Worm (Caenorhabditis elegans) whole organism, young adult: ENCODE measurements around the gene F33H1.4.

Experiments
- B0261.1 ChIP-seq: sonication (generic microtip); optimal IDR thresholded peaks from 2 replicates; lab custom pipeline; 2016; ENCODE audit warnings: mild to moderate bottlenecking, missing genetic modification characterization, moderate library complexity, missing compliant biosample characterization
- F10E7.11 ChIP-seq: sonication (generic microtip); optimal IDR thresholded peaks from 2 replicates; lab custom pipeline; 2017; ENCODE audit warnings: mild to moderate bottlenecking, missing genetic modification characterization, moderate library complexity, missing compliant biosample characterization
- F39B2.1 ChIP-seq: fragments of 200-800 bp; sonication (Bioruptor generic); IDR thresholded peaks from 2 replicates; pipeline ENCODE4 v1.3.6; 2022; ENCODE audit warnings: missing genetic modification reagents, missing genetic modification characterization, missing compliant biosample characterization
- Y56A3A.18 ChIP-seq: fragments of 200-800 bp; sonication (Bioruptor generic); IDR thresholded peaks from 2 replicates; pipeline ENCODE4 v1.3.6; 2022; ENCODE audit warnings: missing genetic modification reagents, missing genetic modification characterization, missing compliant biosample characterization
- ama-1 ChIP-seq, 3 experiments: fragments of 150-350 bp in 1 of 3; sonication (generic microtip) in 2 of 3; optimal IDR thresholded peaks; 2 replicates each; lab custom pipeline; 2014 to 2018; ENCODE audit warnings: missing biosample characterization in 2 of 3, missing genetic modification characterization in 2 of 3, missing genetic modification reagents in 2 of 3
- cebp-1 ChIP-seq, 2 experiments: fragments of 200-800 bp in 1 of 2; sonication (Bioruptor generic) in 1 of 2; sonication (generic microtip) in 1 of 2; IDR thresholded peaks in 1 of 2; optimal IDR thresholded peaks in 1 of 2; 2 replicates each; pipeline versions ENCODE4 v1.3.6 to Lab custom; 2017 to 2022; ENCODE audit warnings: missing compliant biosample characterization in 2 of 2, missing genetic modification characterization in 2 of 2, mild to moderate bottlenecking in 1 of 2, missing genetic modification reagents in 1 of 2, moderate library complexity in 1 of 2
- let-607 ChIP-seq, 2 experiments: fragments of 200-800 bp in 1 of 2; sonication (Bioruptor generic) in 1 of 2; sonication (generic microtip) in 1 of 2; optimal IDR thresholded peaks; 2 replicates each; lab custom pipeline; 2016 to 2018; ENCODE audit warnings: mild to moderate bottlenecking in 2 of 2, missing compliant biosample characterization in 2 of 2, missing genetic modification characterization in 2 of 2, moderate library complexity in 2 of 2, missing genotype in 1 of 2
- lsy-27 ChIP-seq: sonication (generic microtip); optimal IDR thresholded peaks from 2 replicates; lab custom pipeline; 2017; ENCODE audit warnings: missing genetic modification characterization, mild to moderate bottlenecking, missing compliant biosample characterization, antibody characterized with exemption, missing genotype, borderline replicate concordance; ENCODE audit not compliant: insufficient read depth
- mcd-1 ChIP-seq: fragments of 200-800 bp; sonication (Bioruptor generic); IDR thresholded peaks from 2 replicates; pipeline ENCODE4 v1.3.6; 2022; ENCODE audit warnings: missing genetic modification reagents, missing genetic modification characterization, missing compliant biosample characterization
- tbx-9 ChIP-seq: sonication (generic microtip); optimal IDR thresholded peaks from 2 replicates; lab custom pipeline; 2016; ENCODE audit warnings: borderline replicate concordance, missing genetic modification characterization, inconsistent platforms, missing compliant biosample characterization

DNA sequence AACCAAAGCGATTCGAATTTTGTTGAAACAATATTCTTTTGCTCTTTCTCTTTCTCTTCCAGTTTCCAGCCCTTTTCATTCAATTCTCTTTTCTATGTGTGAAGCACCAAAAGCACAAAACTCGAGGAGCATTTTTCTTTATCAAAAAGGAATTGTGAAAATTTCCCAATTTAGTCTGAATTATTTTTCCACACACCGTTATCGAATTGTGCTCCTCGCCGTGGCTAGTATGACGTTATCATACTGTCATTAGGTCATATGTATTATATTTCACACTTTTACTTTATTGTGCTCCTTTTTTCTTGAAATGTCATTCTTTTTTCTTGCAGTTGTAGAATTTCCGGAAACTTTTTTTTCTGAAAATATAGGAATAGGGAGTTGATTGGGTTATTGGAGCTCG lies 47.2 kb downstream of the F33H1.4 start:
- TF ChIP-seq tbx-9 (tag; lab: Kevin White, UChicago) (no peak), F10E7.11 (tag; lab: Kevin White, UChicago) (no peak), lsy-27 (no peak), ama-1 (optimal IDR thresholded peaks at IDR 0.05; lab: Kevin White, UChicago) (no peak), ama-1 (GFP tag; optimal IDR thresholded peaks at IDR 0.05; lab: Kevin White, UChicago) (no peak), let-607 (tag; optimal IDR thresholded peaks at IDR 0.05; lab: Kevin White, UChicago) (no peak), cebp-1 (GFP tag; IDR thresholded peaks at IDR 0.05; lab: Robert Waterston, UW) (no peak), cebp-1 (tag; optimal IDR thresholded peaks at IDR 0.05; lab: Kevin White, UChicago) (no peak), B0261.1 (tag; lab: Kevin White, UChicago) (no peak), Y56A3A.18 (GFP tag; lab: Robert Waterston, UW) (no peak), mcd-1 (no peak), F39B2.1 (no peak)
